Fruit fly (Drosophila melanogaster) whole organism, prepupa: ENCODE results near the gene CG10803.

Experiments used
- Blimp-1 ChIP-seq: fragments of 200-800 bp; sonication (Bioruptor generic); optimal IDR thresholded peaks from 3 replicates; lab custom pipeline; 2017; ENCODE audit warnings: missing biosample characterization, missing genetic modification characterization, mild to moderate bottlenecking, moderate library complexity, missing genetic modification reagents
- CG11294 ChIP-seq: fragments of 200-800 bp; sonication (Bioruptor generic); IDR thresholded peaks from 2 replicates; pipeline ENCODE4 v1.3.6; 2022; ENCODE audit warnings: missing biosample characterization, missing genetic modification characterization
- CG11902 ChIP-seq: fragments of 200-800 bp; sonication (Bioruptor generic); optimal IDR thresholded peaks from 3 replicates; lab custom pipeline; 2016; ENCODE audit warnings: missing biosample characterization, missing genetic modification characterization
- CG15336 ChIP-seq: fragments of 200-800 bp; sonication (Bioruptor generic); IDR thresholded peaks from 2 replicates; pipeline ENCODE4 v1.3.6; 2022; ENCODE audit warnings: missing biosample characterization, missing genetic modification characterization
- CG16779 ChIP-seq: fragments of 200-800 bp; sonication (Bioruptor generic); optimal IDR thresholded peaks from 3 replicates; lab custom pipeline; 2017; ENCODE audit warnings: missing biosample characterization, mild to moderate bottlenecking, missing genetic modification characterization
- CG32006 ChIP-seq: fragments of 200-800 bp; sonication (Bioruptor generic); optimal IDR thresholded peaks from 3 replicates; lab custom pipeline; 2017; ENCODE audit warnings: missing biosample characterization, mild to moderate bottlenecking, missing genetic modification characterization
- CG34406 ChIP-seq: fragments of 200-800 bp; sonication (Bioruptor generic); optimal IDR thresholded peaks from 3 replicates; lab custom pipeline; 2016; ENCODE audit warnings: missing biosample characterization, missing genetic modification characterization
- CG3919 ChIP-seq: fragments of 200-800 bp; sonication (Bioruptor generic); optimal IDR thresholded peaks from 3 replicates; lab custom pipeline; 2016; ENCODE audit warnings: missing biosample characterization, missing genetic modification characterization
- CG4318 ChIP-seq: fragments of 200-800 bp; sonication (Bioruptor generic); optimal IDR thresholded peaks from 3 replicates; lab custom pipeline; 2017; ENCODE audit warnings: missing biosample characterization, mild to moderate bottlenecking, missing genetic modification characterization
- CG6276 ChIP-seq: fragments of 200-800 bp; sonication (Bioruptor generic); optimal IDR thresholded peaks from 2 replicates; lab custom pipeline; 2017; ENCODE audit warnings: missing biosample characterization, mild to moderate bottlenecking, missing genetic modification characterization
- CG6808 ChIP-seq: fragments of 200-800 bp; sonication (Bioruptor generic); optimal IDR thresholded peaks from 3 replicates; lab custom pipeline; 2017; ENCODE audit warnings: missing biosample characterization, missing genetic modification characterization, mild to moderate bottlenecking, moderate library complexity, missing genetic modification reagents
- CG6854 ChIP-seq: fragments of 200-800 bp; sonication (Bioruptor generic); optimal IDR thresholded peaks from 2 replicates; lab custom pipeline; 2017; ENCODE audit warnings: missing biosample characterization, mild to moderate bottlenecking, missing genetic modification characterization
- CG8119 ChIP-seq: fragments of 200-800 bp; sonication (Bioruptor generic); IDR thresholded peaks from 3 replicates; pipeline ENCODE4 v1.3.6; 2022; ENCODE audit warnings: missing biosample characterization, missing genetic modification characterization
- CG8319 ChIP-seq: fragments of 200-800 bp; sonication (Bioruptor generic); optimal IDR thresholded peaks from 3 replicates; lab custom pipeline; 2016; ENCODE audit warnings: missing biosample characterization, missing genetic modification characterization
- Eip75B ChIP-seq: fragments of 200-800 bp; sonication (Bioruptor generic); optimal IDR thresholded peaks from 3 replicates; lab custom pipeline; 2016; ENCODE audit warnings: missing biosample characterization, missing genetic modification characterization
- Eip78C ChIP-seq: fragments of 200-800 bp; sonication (Bioruptor generic); peaks from one replicate; lab custom pipeline; 2016; ENCODE audit warnings: missing biosample characterization, missing genetic modification characterization
- Eip93F ChIP-seq: fragments of 200-800 bp; sonication (Bioruptor generic); optimal IDR thresholded peaks from 2 replicates; lab custom pipeline; 2016; ENCODE audit warnings: missing biosample characterization, mild to moderate bottlenecking, missing genetic modification characterization
- Ets21C ChIP-seq: fragments of 200-800 bp; sonication (Bioruptor generic); optimal IDR thresholded peaks from 3 replicates; lab custom pipeline; 2016; ENCODE audit warnings: missing biosample characterization, missing genetic modification characterization
- Ets96B ChIP-seq: fragments of 200-800 bp; optimal IDR thresholded peaks from 2 replicates; lab custom pipeline; 2019; ENCODE audit warnings: missing biosample characterization, mild to moderate bottlenecking, missing genetic modification characterization, moderate library complexity
- Gug ChIP-seq: fragments of 200-800 bp; sonication (Bioruptor generic); IDR thresholded peaks from 2 replicates; pipeline ENCODE4 v1.3.6; 2022; ENCODE audit warnings: missing biosample characterization, missing genetic modification characterization
- Hr4 ChIP-seq: fragments of 200-800 bp; sonication (Bioruptor generic); optimal IDR thresholded peaks from 3 replicates; lab custom pipeline; 2016; ENCODE audit warnings: missing biosample characterization, missing genetic modification characterization
- Met ChIP-seq: fragments of 200-800 bp; sonication (Bioruptor generic); optimal IDR thresholded peaks from 3 replicates; lab custom pipeline; 2016; ENCODE audit warnings: missing biosample characterization, missing genetic modification characterization
- Sox102F ChIP-seq: fragments of 200-800 bp; sonication (Bioruptor generic); optimal IDR thresholded peaks from 2 replicates; lab custom pipeline; 2016; ENCODE audit warnings: missing biosample characterization, mild to moderate bottlenecking, missing genetic modification characterization
- cyc ChIP-seq: fragments of 200-800 bp; sonication (Bioruptor generic); optimal IDR thresholded peaks from 3 replicates; lab custom pipeline; 2016; ENCODE audit warnings: missing biosample characterization, missing genetic modification characterization
- dac ChIP-seq: fragments of 200-800 bp; sonication (Bioruptor generic); optimal IDR thresholded peaks from 2 replicates; lab custom pipeline; 2017; ENCODE audit warnings: missing biosample characterization, mild to moderate bottlenecking, missing genetic modification characterization
- eg ChIP-seq: fragments of 200-800 bp; sonication (Bioruptor generic); IDR thresholded peaks from 3 replicates; pipeline ENCODE4 v1.3.6; 2022; ENCODE audit warnings: missing biosample characterization, missing genetic modification characterization
- fd85E ChIP-seq: fragments of 200-800 bp; sonication (Bioruptor generic); optimal IDR thresholded peaks from 3 replicates; lab custom pipeline; 2016; ENCODE audit warnings: missing biosample characterization, missing genetic modification characterization
- fkh ChIP-seq: fragments of 200-800 bp; sonication (Bioruptor generic); optimal IDR thresholded peaks from 3 replicates; lab custom pipeline; 2017; ENCODE audit warnings: missing biosample characterization, mild to moderate bottlenecking, missing genetic modification characterization, moderate library complexity
- lz ChIP-seq: fragments of 200-800 bp; sonication (Bioruptor generic); optimal IDR thresholded peaks from 3 replicates; lab custom pipeline; 2016; ENCODE audit warnings: missing biosample characterization, missing genetic modification characterization
- pdm3 ChIP-seq: fragments of 200-800 bp; sonication (Bioruptor generic); optimal IDR thresholded peaks from 3 replicates; lab custom pipeline; 2016; ENCODE audit warnings: missing biosample characterization, missing genetic modification characterization
- svp ChIP-seq: fragments of 200-800 bp; sonication (Bioruptor generic); peaks from one replicate; lab custom pipeline; 2016; ENCODE audit warnings: missing biosample characterization, missing genetic modification characterization
- vri ChIP-seq: fragments of 200-800 bp; sonication (Bioruptor generic); optimal IDR thresholded peaks from 3 replicates; lab custom pipeline; 2016; ENCODE audit warnings: missing biosample characterization, mild to moderate bottlenecking, missing genetic modification characterization

CG10803 gene

DNA sequence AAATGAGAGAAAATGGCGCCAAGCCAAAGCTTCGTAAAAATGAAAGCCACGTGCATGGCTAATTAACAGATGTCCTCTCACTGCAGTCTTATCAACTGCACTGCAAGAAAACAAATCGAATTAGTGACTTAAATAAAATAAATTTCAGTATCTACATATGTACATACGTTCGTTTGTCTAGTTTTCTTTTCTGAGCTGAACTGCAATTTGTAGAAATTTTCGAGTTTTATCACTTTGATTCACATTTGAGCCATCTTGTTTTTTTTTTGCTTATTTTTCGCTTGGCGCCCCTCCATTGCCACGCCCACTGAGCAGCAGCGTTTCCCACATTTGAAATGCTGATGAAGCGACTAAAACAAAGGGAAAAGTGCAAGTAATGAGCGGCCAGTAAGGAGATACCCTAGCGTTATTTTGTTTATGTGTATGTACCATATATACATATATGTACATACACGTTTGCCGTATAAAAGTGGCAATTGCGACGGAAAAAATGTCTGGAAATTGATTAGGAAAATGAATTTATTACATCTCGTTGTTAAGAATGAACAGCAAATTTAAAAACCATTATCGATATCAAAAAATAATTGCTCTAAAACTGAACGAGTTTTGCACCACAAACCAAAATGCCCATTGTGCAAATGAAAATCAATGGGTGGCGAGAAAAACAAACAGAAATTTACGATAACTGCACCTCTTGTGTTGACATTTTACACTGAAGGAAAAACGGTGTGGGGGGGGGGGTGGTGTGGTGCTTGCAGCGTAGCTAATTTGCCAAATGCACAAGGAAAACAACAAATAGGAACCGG, 37.5 kb upstream of the CG10803 start (continued):
- TF ChIP-seq fkh (GFP tag; lab: Kevin White, UChicago) (no peak), Met (peak; percentile 60), CG16779 (tag; lab: Kevin White, UChicago) (no peak), dac (peak; percentile 24), Sox102F (no peak), Hr4 (peak; percentile 40), Eip93F (no peak), pdm3 (GFP tag; lab: Kevin White, UChicago) (no peak), CG32006 (peak; percentile 63), Ets21C (no peak)

DNA sequence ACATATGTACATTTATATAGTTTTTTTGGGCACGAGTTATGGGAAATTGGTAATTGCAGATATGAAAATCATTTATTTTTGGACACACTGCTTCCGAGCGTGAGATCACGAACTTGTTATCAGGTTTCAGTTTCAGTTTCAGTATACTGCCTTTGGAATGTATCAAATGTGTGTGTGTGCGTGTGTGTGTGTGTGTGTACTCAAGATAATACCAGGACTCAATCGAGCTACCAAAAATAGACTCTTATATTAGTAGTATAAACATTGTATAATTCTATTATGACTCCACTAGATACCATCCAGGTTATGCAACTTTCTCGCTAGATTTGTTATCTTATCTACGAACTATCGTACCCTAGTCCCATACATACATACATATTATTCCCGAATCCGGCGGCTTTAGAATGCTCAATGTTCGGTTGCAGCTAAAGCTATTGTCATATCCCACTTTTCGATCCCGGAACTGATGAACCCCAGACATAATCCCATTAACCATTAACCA, 36.5 kb upstream of the CG10803 start, which contains the start of gene CG12535:
Gene CG12535, minus strand, starts transcription at position 51 of the 502 bp plus-strand sequence.
- TF ChIP-seq CG34406 (GFP tag; lab: Kevin White, UChicago): no peak
- no peak for TF ChIP-seq CG4318 (GFP tag; lab: Kevin White, UChicago)
- no peak for TF ChIP-seq Met
- no peak for TF ChIP-seq CG8119 (GFP tag; lab: Robert Waterston, UW)
- TF ChIP-seq CG6808: no peak
- peak; percentile 62 for TF ChIP-seq svp (GFP tag; lab: Kevin White, UChicago)

- TF ChIP-seq CG32006 (no peak), fd85E (no peak), CG15336 (GFP tag; lab: Robert Waterston, UW) (peak; percentile 17; the same call in 1 of the 2 replicates), vri (GFP tag; lab: Kevin White, UChicago) (no peak), Gug (GFP tag; lab: Robert Waterston, UW) (no peak), CG8319 (GFP tag; lab: Kevin White, UChicago) (no peak), CG11902 (GFP tag; lab: Kevin White, UChicago) (no peak), Ets21C (no peak), CG6854 (GFP tag; lab: Kevin White, UChicago) (peak; percentile 8), CG16779 (tag; lab: Kevin White, UChicago) (no peak), CG34406 (GFP tag; lab: Kevin White, UChicago) (no peak)
Observed at dm6 chrX:3451250-3451786, 34.1 kb upstream of the CG10803 start.

DNA sequence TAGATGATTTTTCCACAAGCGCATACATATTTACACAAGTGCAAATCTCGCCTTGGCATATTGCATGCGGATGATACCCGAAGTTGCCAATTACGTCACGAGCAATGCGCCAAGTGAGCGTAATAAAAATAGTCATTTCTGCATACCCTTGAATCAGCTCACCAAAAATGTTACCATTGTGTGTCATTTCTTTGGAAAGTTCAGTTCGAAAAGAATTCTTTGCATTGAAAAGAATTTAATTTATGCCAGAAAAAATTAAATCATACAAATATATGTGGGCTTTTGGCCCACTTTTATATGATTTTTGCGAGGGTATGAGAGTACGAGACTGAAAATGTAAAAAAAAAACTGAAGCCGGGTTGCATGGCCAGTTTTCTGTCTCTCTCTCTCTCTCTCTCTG, 33.5 kb upstream of the CG10803 start:
- TF ChIP-seq eg (peak; percentile 79), cyc (GFP tag; lab: Kevin White, UChicago) (no peak), CG32006 (peak; percentile 55), Eip78C (peak; percentile 66), Ets96B (tag; lab: Kevin White, UChicago) (no peak), lz (GFP tag; lab: Kevin White, UChicago) (no peak), CG15336 (GFP tag; lab: Robert Waterston, UW) (peak; percentile 50; the same call in 1 of the 2 replicates), CG6276 (GFP tag; lab: Kevin White, UChicago) (peak; percentile 35), CG3919 (peak; percentile 4), CG11294 (GFP tag; lab: Robert Waterston, UW) (no peak), Gug (GFP tag; lab: Robert Waterston, UW) (0 out of 2 replicates have a peak, but pooled peaks have one; percentile 15), Blimp-1 (GFP tag; lab: Kevin White, UChicago) (no peak), Hr4 (peak; percentile 48), pdm3 (GFP tag; lab: Kevin White, UChicago) (peak; percentile 20), CG11902 (GFP tag; lab: Kevin White, UChicago) (no peak), Eip75B (GFP tag; lab: Kevin White, UChicago) (peak; percentile 12), CG8119 (GFP tag; lab: Robert Waterston, UW) (peak; percentile 37; the same call in 2 of the 3 replicates)
- TF ChIP-seq, all 60 proteins: peak for 11
